Fruit fly (Drosophila melanogaster) whole organism: Measurements from ENCODE around the gene CG31957.

Source experiments
- CG8478 ChIP-seq: fragments of >200 bp; optimal IDR thresholded peaks from 2 replicates; lab custom pipeline; 2018; ENCODE audit warnings: inconsistent platforms
- Dll ChIP-seq: fragments of >200 bp; optimal IDR thresholded peaks from 2 replicates; lab custom pipeline; 2017
- EcR ChIP-seq, 2 experiments: fragments of >200 bp; optimal IDR thresholded peaks; 2 replicates each; lab custom pipeline; 2017; ENCODE audit warnings: missing biosample characterization in 2 of 2, missing genetic modification characterization in 2 of 2, missing genetic modification reagents in 2 of 2
- pan ChIP-seq: fragments of >200 bp; optimal IDR thresholded peaks from 2 replicates; lab custom pipeline; 2017
- psq ChIP-seq: fragments of >200 bp; optimal IDR thresholded peaks from 2 replicates; lab custom pipeline; 2017
- usp ChIP-seq: fragments of >200 bp; optimal IDR thresholded peaks from 2 replicates; lab custom pipeline; 2017; ENCODE audit warnings: missing biosample characterization, missing genetic modification characterization, mixed read lengths

The CG31957 gene

DNA sequence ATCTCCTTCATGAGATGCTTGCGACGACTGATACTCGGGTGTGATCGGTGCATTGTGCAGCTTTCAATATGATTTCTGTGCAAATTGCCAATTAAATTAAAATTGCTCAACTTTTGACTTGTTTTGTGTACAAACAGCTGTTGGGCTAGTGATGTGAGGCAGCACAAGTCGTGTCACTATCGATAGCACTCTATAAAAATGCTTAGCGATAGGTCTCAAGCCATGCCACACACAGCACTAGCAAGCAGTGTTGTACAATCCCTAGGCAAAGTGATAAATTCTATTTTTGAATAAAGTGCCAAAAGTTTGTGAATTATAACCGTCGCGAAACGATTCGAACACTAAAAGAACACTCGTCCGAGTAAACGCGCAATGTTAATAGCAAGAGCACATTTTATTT is at the start of gene CG31957:
TSS of gene CG31957 (minus strand) at position 176 of the 400 bp plus-strand sequence.
- TF ChIP-seq pan: no peak
- TF ChIP-seq psq (lab: Kevin White, UChicago): no peak
- no peak for TF ChIP-seq Dll (lab: Kevin White, UChicago)

DNA sequence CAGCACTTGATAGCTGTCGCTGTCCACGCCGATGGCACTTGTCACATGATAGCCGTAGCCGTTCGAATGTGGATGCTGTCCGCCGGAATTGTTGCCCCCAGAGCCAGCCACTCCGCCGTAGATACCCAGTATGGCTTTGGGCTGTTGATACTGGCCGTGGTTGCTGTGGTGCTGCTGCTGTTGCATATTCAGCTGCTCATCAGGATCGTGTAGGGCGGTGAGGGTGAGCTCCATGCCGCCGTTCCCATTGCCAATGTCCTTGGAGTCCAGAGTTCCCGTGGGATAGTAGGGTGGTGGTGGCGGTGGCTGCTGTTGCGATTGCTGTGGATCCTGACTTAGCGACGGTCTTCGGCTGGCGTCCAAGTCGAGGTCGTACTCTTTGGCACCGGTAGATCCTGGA is 44.6 kb upstream of the CG31957 start:
- TF ChIP-seq usp (GFP tag; lab: Kevin White, UChicago) (no peak), psq (lab: Kevin White, UChicago) (no peak), pan (no peak), Dll (lab: Kevin White, UChicago) (no peak), EcR (GFP tag; optimal IDR thresholded peaks at IDR 0.05; lab: Kevin White, UChicago) (no peak), CG8478 (lab: Kevin White, UChicago) (no peak)

DNA sequence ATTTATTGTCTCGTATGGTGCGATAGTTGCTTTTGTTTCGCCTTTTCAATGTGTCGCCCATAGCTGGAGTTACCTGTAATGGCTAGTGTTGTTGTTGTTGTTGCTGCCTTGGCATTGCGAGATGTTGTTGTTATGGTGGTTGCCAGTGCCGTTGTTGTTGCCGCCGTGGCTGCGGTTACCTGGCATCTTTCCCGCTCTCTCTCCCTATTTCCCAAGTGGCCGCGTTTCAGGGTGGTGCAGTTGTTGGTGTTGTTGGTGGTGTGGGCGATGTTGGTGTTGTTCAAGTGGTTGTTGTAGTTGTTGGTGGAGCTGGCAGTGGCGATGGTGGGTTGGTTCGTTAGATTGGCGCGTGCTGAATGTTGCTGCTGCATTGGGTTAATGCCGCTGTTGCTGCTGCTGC is 42.4 kb upstream of the CG31957 start:
- TF ChIP-seq usp (GFP tag; lab: Kevin White, UChicago) (no peak), pan (no peak), psq (lab: Kevin White, UChicago) (no peak), CG8478 (lab: Kevin White, UChicago) (no peak), EcR (GFP tag; optimal IDR thresholded peaks at IDR 0.05; lab: Kevin White, UChicago) (no peak), Dll (lab: Kevin White, UChicago) (no peak)

DNA sequence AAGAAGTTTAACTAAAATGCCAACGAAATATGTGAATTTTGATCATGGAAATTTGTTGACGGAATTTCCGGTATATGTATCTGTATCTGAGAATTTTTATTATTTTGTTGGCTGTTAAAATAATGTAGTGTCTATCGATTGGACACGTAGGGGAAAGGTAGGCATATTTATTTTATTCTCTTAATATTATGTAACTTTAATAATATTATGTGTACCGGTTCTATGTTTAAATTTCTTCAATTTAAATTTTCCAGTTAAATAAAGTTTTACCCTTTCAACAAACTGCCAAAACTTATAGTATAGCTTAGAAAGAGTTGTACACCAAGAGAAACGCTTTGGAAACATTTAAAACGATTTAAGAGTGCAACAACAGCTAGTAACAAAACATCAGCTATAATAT is 41.9 kb upstream of the CG31957 start, which contains the start of gene Fpgs2:
TSS of gene Fpgs2 (minus strand) at position 101 of the 400 bp plus-strand sequence.
- TF ChIP-seq EcR (GFP tag; optimal IDR thresholded peaks at IDR 0.05; lab: Kevin White, UChicago) (no peak), usp (GFP tag; lab: Kevin White, UChicago) (no peak), psq (lab: Kevin White, UChicago) (no peak), Dll (lab: Kevin White, UChicago) (no peak), CG8478 (lab: Kevin White, UChicago) (no peak), pan (no peak)

DNA sequence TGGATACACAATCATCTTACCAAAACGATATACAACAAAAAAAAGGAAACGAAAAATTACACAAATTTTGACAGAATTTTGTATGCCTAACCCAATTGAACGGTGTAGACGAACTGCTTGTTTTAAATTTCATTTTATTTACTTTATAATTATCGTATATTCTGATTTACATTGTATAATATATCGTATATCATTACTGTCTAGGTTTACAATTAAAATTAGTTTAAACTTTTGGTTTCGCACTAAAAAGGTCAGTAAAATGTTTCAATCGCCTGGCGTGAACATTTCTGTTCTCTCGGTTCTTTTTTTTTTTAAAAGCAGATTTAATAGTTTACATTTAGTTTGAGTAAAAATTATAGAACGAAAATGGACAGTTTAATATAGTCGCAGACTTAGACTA is 30.5 kb upstream of the CG31957 start, which contains the start of gene capu:
TSS of gene capu (minus strand) at position 101 of the 400 bp plus-strand sequence.
- TF ChIP-seq psq (lab: Kevin White, UChicago) (no peak), usp (GFP tag; lab: Kevin White, UChicago) (no peak), EcR (GFP tag; optimal IDR thresholded peaks at IDR 0.05; lab: Kevin White, UChicago) (no peak), pan (no peak), CG8478 (lab: Kevin White, UChicago) (no peak), Dll (lab: Kevin White, UChicago) (no peak)

DNA sequence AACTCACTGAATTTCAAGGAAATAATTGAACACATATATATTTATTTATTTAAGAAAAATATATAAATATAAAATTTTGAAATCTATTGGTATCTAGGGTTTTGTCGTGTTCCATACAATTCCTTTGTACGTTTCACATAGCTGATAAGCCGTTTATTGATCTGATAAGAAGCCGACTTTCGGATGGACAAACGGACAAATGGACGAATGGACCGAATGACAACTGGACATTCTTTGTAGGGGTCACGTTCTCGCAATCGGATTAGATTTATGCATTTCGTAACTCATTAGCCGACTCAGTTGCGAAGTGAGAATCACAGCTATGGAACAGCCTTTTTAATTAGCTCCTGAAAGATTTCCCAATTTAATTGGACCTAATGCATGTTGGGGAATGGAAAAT is 25.3 kb upstream of the CG31957 start:
- TF ChIP-seq usp (GFP tag; lab: Kevin White, UChicago): no peak
- TF ChIP-seq Dll (lab: Kevin White, UChicago): no peak
- no peak for TF ChIP-seq psq (lab: Kevin White, UChicago)
- no peak for TF ChIP-seq EcR (GFP tag; optimal IDR thresholded peaks at IDR 0.05; lab: Kevin White, UChicago)
- TF ChIP-seq CG8478 (lab: Kevin White, UChicago): no peak
- TF ChIP-seq pan: no peak

DNA sequence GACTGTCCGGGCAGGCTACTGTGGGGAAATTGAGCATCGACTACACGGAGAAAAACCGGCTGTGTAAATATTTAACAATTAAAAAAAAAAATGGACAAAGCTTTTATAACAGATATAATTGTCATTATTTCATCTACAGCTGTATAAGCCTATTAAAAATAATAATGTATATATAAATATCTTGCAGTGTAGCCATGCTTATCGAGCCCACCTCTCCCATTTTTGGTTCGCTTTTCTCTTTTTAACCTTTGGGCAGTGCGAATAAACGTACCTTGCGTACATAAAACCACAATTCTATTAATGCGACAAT is 24.5 kb upstream of the CG31957 start:
- TF ChIP-seq CG8478 (lab: Kevin White, UChicago) (no peak), Dll (lab: Kevin White, UChicago) (no peak), EcR (GFP tag; optimal IDR thresholded peaks at IDR 0.05; lab: Kevin White, UChicago) (no peak), pan (no peak), usp (GFP tag; lab: Kevin White, UChicago) (no peak), psq (lab: Kevin White, UChicago) (no peak)

DNA sequence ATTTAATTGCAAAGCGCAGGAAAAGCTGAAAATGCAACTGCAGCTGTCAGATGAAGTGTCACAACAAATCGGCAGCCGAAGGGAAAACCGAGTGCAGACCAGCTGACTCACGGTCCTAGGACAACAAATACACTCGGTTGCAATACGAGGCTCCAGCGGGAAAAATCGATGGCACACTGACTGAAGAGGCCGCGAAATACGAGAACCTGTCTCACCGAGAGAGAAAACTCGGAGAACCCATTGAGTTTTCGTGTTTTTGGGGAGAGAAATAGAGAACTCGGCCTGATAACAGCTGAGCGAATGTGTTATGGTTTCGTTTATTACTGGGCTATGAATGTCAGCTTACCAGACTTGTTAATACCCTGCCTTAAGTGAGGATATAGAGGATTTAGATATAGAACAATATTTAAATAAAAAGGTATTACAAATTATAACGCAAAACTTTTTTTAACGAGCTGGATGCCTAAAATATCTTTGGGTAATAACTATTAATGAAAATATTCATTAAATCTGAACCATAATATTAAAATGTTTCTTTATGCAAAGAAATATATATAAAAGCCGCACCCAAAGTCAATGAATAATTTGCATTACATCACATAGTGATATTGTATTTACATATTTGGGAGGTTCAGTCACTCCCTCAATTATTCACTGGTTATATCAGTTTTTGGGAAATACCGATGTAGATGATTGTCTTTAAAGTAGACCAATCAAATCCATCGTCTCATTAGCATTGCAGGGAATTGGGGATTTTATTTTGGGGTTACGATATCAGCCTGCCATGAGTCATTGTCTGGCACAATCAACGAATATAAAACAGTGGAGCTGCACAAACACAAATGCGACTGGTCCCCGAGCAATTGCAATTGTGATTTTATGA is 23.9 kb upstream of the CG31957 start:
- TF ChIP-seq CG8478 (lab: Kevin White, UChicago): no peak
- TF ChIP-seq psq (lab: Kevin White, UChicago): no peak
- TF ChIP-seq pan: no peak
- TF ChIP-seq EcR (GFP tag; optimal IDR thresholded peaks at IDR 0.05; lab: Kevin White, UChicago): no peak
- TF ChIP-seq usp (GFP tag; lab: Kevin White, UChicago): no peak
- TF ChIP-seq Dll (lab: Kevin White, UChicago): no peak

DNA sequence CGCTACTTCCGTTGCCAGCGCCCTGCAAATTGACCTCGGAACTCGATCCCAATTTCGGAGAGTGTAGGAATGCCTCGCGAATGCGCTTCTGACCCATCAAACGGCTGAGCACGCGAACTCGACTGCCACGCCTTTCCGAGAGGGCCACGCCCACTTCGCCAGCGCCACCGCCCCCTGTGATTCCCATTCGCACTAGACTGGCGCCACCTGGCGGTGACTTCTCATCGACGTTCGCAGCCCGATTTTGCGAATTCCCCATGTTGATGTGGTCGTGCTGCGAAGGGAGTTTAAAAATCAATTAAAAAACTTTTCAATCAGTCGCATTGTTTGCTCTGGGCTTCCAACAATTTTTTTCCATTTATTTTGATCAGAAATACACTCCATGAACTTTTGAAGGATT is 21.1 kb upstream of the CG31957 start:
- TF ChIP-seq usp (GFP tag; lab: Kevin White, UChicago) (no peak), CG8478 (lab: Kevin White, UChicago) (no peak), psq (lab: Kevin White, UChicago) (no peak), EcR (GFP tag; optimal IDR thresholded peaks at IDR 0.05; lab: Kevin White, UChicago) (no peak), Dll (lab: Kevin White, UChicago) (no peak), pan (no peak)

DNA sequence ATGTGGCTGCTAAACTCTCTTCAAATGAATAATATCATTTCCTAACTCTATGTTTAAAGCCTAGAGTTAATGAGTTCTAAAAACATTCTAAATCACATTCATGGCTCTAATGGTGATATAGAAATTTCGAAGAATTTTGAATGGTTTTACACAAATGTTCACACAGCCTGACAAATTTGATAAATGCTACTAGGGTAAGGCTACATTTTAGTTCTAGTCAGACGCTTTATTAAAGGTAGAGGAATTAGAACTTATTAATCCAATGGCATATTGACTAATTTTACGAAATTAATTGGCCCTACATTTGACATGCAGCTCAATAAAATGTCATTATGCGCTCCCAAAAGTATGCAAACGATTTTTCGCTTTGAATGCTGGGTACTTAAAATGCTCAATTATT is 17.6 kb upstream of the CG31957 start:
- TF ChIP-seq pan: no peak

DNA sequence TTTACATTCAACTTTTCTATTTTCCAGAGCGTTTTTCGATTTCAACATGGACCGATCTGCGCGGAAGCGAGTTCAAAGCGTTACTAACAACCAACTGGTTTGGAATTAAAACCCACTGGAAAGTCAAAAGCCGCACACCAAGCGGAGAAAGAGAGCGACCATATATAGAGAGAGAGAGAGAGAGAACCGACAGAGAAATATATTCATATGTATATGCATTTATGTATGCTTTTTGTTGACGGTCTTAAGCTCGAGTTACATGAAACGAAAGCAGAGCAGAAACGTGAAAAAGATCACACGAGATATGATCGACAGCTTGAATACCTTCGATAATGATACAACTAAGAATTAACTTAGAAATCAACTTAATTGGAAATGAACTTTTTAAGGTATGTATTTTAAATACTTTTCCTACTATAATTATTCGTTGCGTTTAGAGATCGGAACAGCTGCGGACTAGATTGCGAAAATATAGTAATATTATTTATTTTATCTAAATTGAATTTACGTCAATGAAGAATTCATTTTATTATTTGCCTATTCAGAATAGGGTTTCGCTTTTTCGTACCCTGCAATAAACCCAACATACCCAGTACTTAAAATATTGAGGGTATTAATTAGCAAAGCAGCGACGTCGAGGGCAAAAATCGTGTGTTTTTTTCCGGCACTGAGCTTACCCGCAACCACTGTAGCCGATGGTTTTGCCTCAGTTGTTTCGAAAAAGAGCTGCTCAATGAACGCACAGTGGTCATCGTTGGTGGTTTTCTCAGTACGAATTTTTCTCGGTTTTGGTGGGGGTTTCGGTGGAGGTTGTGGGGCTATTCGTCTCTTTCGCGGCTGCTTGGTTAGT is 16.7 kb upstream of the CG31957 start:
- no peak for TF ChIP-seq CG8478 (lab: Kevin White, UChicago)
- TF ChIP-seq pan: peak; percentile 93
- peak; percentile 36 for TF ChIP-seq Dll (lab: Kevin White, UChicago)
- TF ChIP-seq EcR (GFP tag; optimal IDR thresholded peaks at IDR 0.05; lab: Kevin White, UChicago): peak in 1 of 2 experiments; percentile 31
- TF ChIP-seq usp (GFP tag; lab: Kevin White, UChicago): no peak
- TF ChIP-seq psq (lab: Kevin White, UChicago): no peak
